Worm (Caenorhabditis elegans): ENCODE measurements around the gene Y49E10.4.

Gene Y49E10.4

DNA sequence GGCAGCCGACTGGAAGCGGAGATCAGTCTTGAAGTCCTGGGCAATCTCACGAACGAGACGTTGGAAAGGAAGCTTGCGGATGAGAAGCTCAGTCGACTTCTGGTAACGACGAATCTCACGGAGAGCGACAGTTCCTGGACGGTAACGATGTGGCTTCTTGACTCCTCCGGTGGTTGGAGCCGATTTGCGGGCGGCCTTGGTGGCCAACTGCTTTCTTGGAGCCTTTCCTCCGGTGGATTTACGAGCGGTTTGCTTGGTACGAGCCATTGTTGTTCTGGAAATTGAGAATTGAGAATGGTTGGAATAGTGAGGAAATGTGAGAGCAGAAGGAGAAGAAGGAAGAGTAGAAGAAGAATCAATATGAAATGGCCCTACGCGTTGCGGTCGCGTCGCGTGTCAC lies 15.7 kb downstream of the Y49E10.4 start:
- TF ChIP-seq nhr-28 (tag; optimal IDR thresholded peaks at IDR 0.05): no peak
- no peak for TF ChIP-seq elt-2 (tag; optimal IDR thresholded peaks at IDR 0.05)
- no peak for TF ChIP-seq efl-1 (optimal IDR thresholded peaks at IDR 0.05)
- peak in 1 of 2 experiments; percentile 91 for TF ChIP-seq efl-1 (GFP tag; optimal IDR thresholded peaks at IDR 0.05 in 1 of 2)
- TF ChIP-seq ceh-63 (GFP tag; optimal IDR thresholded peaks at IDR 0.05): no peak
- TF ChIP-seq mep-1 (tag; optimal IDR thresholded peaks at IDR 0.05): no peak

- TF ChIP-seq ama-1 (optimal IDR thresholded peaks at IDR 0.05) (peak; percentile 61), lsy-2 (tag; optimal IDR thresholded peaks at IDR 0.05) (peak in 1 of 2 experiments; percentile 1), ztf-4 (tag; optimal IDR thresholded peaks at IDR 0.05) (peak; percentile 45), lin-15B (tag; optimal IDR thresholded peaks at IDR 0.05) (no peak), efl-1 (optimal IDR thresholded peaks at IDR 0.05) (no peak), efl-1 (GFP tag; optimal IDR thresholded peaks at IDR 0.05 in 1 of 2) (peak in 1 of 2 experiments; percentile 60)
Observed at ce11 chrIII:12366989-12367557, 16.5 kb downstream of the Y49E10.4 start, which contains the start of gene Y75B8A.33. Gene Y75B8A.33 (minus strand): TSS chrIII:12367373.

DNA sequence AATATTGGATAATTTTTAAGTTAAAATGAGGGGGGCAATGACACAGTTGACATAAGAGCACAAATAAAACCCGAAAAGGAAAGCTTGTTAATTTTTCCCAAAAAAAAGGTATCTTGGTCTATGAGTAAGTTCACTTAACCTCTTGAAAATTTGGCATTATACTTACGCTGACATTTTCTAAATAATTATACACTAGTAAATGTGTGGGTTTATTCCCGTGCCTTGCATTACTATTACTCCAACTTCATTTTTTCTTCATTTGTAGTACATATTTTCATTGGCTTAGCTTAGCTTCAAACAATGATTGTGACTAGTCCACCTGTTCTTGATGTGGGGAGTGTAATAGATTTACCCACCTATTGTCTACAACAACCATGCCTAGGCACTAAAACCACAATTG lies 24.3 kb downstream of the Y49E10.4 start, which contains the start of gene Y75B8A.34:
TSS of gene Y75B8A.34 (plus strand) at position 301 of the 400 bp plus-strand sequence.
- no peak for TF ChIP-seq mep-1 (tag; optimal IDR thresholded peaks at IDR 0.05)
- TF ChIP-seq aha-1 (tag; optimal IDR thresholded peaks at IDR 0.05): no peak
- no peak for TF ChIP-seq Y116A8C.19 (tag; optimal IDR thresholded peaks at IDR 0.05; ENCODE audit: borderline replicate concordance)
- no peak for TF ChIP-seq swsn-7 (tag; optimal IDR thresholded peaks at IDR 0.05)
- no peak for TF ChIP-seq zip-4 (GFP tag; optimal IDR thresholded peaks at IDR 0.05)
- TF ChIP-seq hlh-4 (tag; optimal IDR thresholded peaks at IDR 0.05): no peak
- TF ChIP-seq efl-1 (optimal IDR thresholded peaks at IDR 0.05): no peak
- TF ChIP-seq efl-1 (GFP tag; optimal IDR thresholded peaks at IDR 0.05 in 1 of 2): no peak
- TF ChIP-seq ztf-4 (tag; optimal IDR thresholded peaks at IDR 0.05): no peak

DNA sequence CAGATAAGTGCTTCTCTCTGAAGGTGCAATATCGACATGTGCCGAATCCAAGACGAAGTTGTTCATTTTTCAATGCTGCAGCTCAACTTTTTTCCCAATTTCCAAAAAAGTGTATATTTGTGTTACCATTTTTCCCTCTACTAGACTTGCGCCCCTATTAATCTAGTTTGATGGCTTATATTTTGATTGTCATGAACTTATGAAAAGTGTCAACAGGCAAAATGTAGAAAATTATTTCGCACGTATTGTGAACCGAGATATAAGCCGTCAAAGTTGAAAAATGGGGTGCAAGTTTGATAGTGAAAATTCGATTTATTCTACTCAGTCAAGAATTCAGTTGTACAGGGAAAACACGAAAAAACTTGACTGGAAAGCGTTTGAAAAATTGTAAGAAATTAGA lies 25.1 kb downstream of the Y49E10.4 start, which contains the start of gene Y75B8A.32:
TSS of gene Y75B8A.32 (minus strand) at position 101 of the 400 bp plus-strand sequence.
- TF ChIP-seq efl-1 (optimal IDR thresholded peaks at IDR 0.05) (no peak), efl-1 (GFP tag; optimal IDR thresholded peaks at IDR 0.05 in 1 of 2) (no peak), hlh-17 (GFP tag; optimal IDR thresholded peaks at IDR 0.05; ENCODE audit: borderline replicate concordance) (no peak)

DNA sequence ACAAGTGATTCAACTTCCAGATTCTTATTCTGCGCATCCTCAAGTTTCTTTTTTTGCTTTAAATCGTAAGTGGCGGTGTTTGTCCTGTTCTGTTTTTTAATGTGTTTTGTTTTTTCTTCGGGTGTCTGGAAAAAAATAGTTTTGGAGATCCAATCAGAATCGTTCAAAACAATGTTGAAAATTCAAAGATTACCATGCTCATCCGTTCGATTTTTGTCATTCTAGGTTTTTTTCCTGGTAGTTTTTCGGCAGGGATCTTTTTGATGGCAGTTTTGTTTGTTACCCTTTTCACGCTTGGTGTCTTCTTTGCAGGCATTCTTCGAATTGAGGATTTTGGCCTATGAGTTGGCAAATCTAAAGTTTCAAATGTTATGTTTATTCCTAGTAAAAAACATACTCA lies 27.0 kb downstream of the Y49E10.4 start:
- no peak for TF ChIP-seq ces-1 (GFP tag; optimal IDR thresholded peaks at IDR 0.05)
- no peak for TF ChIP-seq ceh-88 (GFP tag; IDR thresholded peaks at IDR 0.05)

- TF ChIP-seq mab-9 (GFP tag; IDR thresholded peaks at IDR 0.05) (peak; percentile 74), ceh-82 (tag; optimal IDR thresholded peaks at IDR 0.05) (peak; percentile 80 to 89 (median 88)), efl-3 (GFP tag; optimal IDR thresholded peaks at IDR 0.05) (no peak), pag-3 (tag; optimal IDR thresholded peaks at IDR 0.05; ENCODE audit: borderline replicate concordance, insufficient read depth) (no peak), nhr-12 (tag; optimal IDR thresholded peaks at IDR 0.05) (no peak), ztf-11 (tag; optimal IDR thresholded peaks at IDR 0.05) (peak in 1 of 2 experiments; percentile 87), alr-1 (tag; optimal IDR thresholded peaks at IDR 0.05; ENCODE audit: borderline replicate concordance) (no peak), nhr-11 (tag; optimal IDR thresholded peaks at IDR 0.05) (peak; percentile 39), hlh-4 (tag; optimal IDR thresholded peaks at IDR 0.05) (no peak), nhr-237 (tag; optimal IDR thresholded peaks at IDR 0.05) (no peak), pax-3 (tag; optimal IDR thresholded peaks at IDR 0.05) (peak; percentile 87), nhr-71 (tag; optimal IDR thresholded peaks at IDR 0.05) (peak; percentile 95), nhr-77 (tag; optimal IDR thresholded peaks at IDR 0.05) (peak; percentile 19), irx-1 (tag; optimal IDR thresholded peaks at IDR 0.05) (peak; percentile 88), pqm-1 (tag; optimal IDR thresholded peaks at IDR 0.05) (no peak), nhr-19 (GFP tag; conservative IDR thresholded peaks at IDR 0.05) (peak; percentile 85), tlp-1 (tag; optimal IDR thresholded peaks at IDR 0.05) (no peak), aha-1 (tag; optimal IDR thresholded peaks at IDR 0.05) (no peak), ztf-4 (tag; optimal IDR thresholded peaks at IDR 0.05) (no peak), jun-1 (tag; optimal IDR thresholded peaks at IDR 0.05) (peak; percentile 51), Y116A8C.19 (tag; optimal IDR thresholded peaks at IDR 0.05; ENCODE audit: borderline replicate concordance) (peak; percentile 58), egl-27 (tag; optimal IDR thresholded peaks at IDR 0.05) (no peak), egl-13 (tag; optimal IDR thresholded peaks at IDR 0.05) (peak; percentile 89), unc-30 (tag; optimal IDR thresholded peaks at IDR 0.05) (no peak), nhr-28 (tag; optimal IDR thresholded peaks at IDR 0.05) (no peak), ets-5 (GFP tag; IDR thresholded peaks at IDR 0.05) (no peak), skn-1 (tag; optimal IDR thresholded peaks at IDR 0.05) (peak; percentile 89), swsn-7 (tag; optimal IDR thresholded peaks at IDR 0.05) (peak; percentile 84)
Observed at ce11 chrIII:12351301-12351700, 32.3 kb downstream of the Y49E10.4 start, which contains the start of the genes pph-4.1 and Y75B8A.31. Gene pph-4.1 (minus strand): TSS chrIII:12351336. Gene Y75B8A.31 (plus strand): TSS chrIII:12351642.

Measured in whole organism, L1 larva.